Worm (Caenorhabditis elegans) whole organism, mixed stage, embryonic: ENCODE data around the gene gpr-1.

Experiments
- ces-1 ChIP-seq: fragments of 150-350 bp; optimal IDR thresholded peaks from 2 replicates; lab custom pipeline; 2014; ENCODE audit warnings: missing biosample characterization, missing genetic modification reagents, missing genetic modification characterization
- ham-2 ChIP-seq: fragments of 200-800 bp; sonication (Bioruptor generic); optimal IDR thresholded peaks from 2 replicates; lab custom pipeline; 2018; ENCODE audit warnings: mild to moderate bottlenecking, missing genetic modification characterization, missing compliant biosample characterization
- mep-1 ChIP-seq: fragments of 150-350 bp; optimal IDR thresholded peaks from 2 replicates; lab custom pipeline; 2017; ENCODE audit warnings: missing biosample characterization, missing genetic modification reagents, missing genetic modification characterization, inconsistent platforms
- pha-4 ChIP-seq: fragments of 150-350 bp; optimal IDR thresholded peaks from 2 replicates; lab custom pipeline; 2018; ENCODE audit warnings: missing biosample characterization, missing genetic modification reagents, missing genetic modification characterization

DNA sequence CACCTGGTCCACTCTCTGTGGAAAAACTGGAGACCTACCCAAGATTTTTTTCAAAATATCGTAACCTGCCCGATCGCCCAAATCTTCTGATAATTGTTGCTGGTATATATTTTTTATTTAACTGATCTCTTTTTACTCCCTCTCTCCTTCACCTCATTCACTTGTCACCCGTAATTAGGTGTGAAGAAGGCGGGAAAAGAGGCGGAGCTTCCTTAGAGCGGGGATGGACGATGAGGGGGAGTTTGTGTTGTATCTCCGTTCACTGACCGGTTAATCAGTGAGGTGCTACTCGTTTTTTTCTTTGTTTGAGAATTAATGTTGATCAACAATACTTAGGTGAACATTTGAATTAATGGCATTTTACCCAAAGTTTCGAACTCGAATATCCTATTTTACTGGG lies 6.3 kb upstream of the gpr-1 start, which contains the start of gene ceh-16:
- no peak for TF ChIP-seq pha-4 (tag; lab: Kevin White, UChicago)
- TF ChIP-seq ces-1 (GFP tag; lab: Kevin White, UChicago), result no peak
- no peak for TF ChIP-seq ham-2 (GFP tag; lab: Kevin White, UChicago)
- no peak for TF ChIP-seq mep-1 (tag; lab: Kevin White, UChicago)
